Fruit fly (Drosophila melanogaster): Measurements from ENCODE around the gene cocoon.

Gene cocoon

DNA sequence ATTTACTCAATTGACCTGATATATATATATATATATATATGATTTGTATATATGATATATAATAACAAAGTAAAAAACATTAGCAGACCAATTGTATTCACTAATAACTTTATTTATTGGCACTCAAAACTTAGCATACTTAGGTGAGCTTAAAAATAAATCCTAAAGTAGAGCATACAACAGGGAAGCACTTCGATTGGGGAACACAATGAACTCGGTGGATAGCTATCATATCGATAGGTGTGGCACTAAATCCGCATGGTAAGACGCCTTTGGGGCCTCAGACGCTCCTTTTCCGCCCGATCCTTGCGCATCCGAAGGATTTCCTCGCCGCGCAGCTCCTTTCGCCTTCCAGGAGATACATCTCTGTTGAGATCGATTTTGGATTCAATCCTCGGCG lies 42.5 kb upstream of the cocoon start (continued):
- TF ChIP-seq unc-4 (GFP tag; IDR thresholded peaks at IDR 0.05; ENCODE audit: partially characterized antibody) (0 out of 2 replicates have a peak, but pooled peaks have one; percentile 36), BEAF-32 (GFP tag; optimal IDR thresholded peaks at IDR 0.05) (peak; percentile 66), pan (optimal IDR thresholded peaks at IDR 0.05) (no peak), pan (GFP tag; optimal IDR thresholded peaks at IDR 0.05 in 1 of 2, IDR thresholded peaks at IDR 0.05 in 1 of 2) (no peak), CG2199 (GFP tag; IDR thresholded peaks at IDR 0.05) (peak; percentile 14; the same call in 1 of the 3 replicates), stwl (tag; optimal IDR thresholded peaks at IDR 0.05) (no peak), pzg (GFP tag; optimal IDR thresholded peaks at IDR 0.05) (peak; percentile 13), sug (tag; optimal IDR thresholded peaks at IDR 0.05) (no peak), CG13287 (GFP tag; IDR thresholded peaks at IDR 0.05; ENCODE audit: partially characterized antibody) (peak; percentile 36; the same call in 1 of the 2 replicates), lola (GFP tag; optimal IDR thresholded peaks at IDR 0.05) (peak in 1 of 3 experiments; percentile 57), CG3995 (GFP tag; optimal IDR thresholded peaks at IDR 0.05) (peak; percentile 30), CG5180 (GFP tag; optimal IDR thresholded peaks at IDR 0.05) (no peak), CG14860 (GFP tag; IDR thresholded peaks at IDR 0.05; ENCODE audit: partially characterized antibody) (no peak), danr (GFP tag; IDR thresholded peaks at IDR 0.05) (no peak), scrt (GFP tag; optimal IDR thresholded peaks at IDR 0.05) (no peak), Rfx (GFP tag; IDR thresholded peaks at IDR 0.05) (0 out of 2 replicates have a peak, but pooled peaks have one; percentile 25), CG6254 (GFP tag; optimal IDR thresholded peaks at IDR 0.05) (no peak), Lpt (GFP tag; optimal IDR thresholded peaks at IDR 0.05) (no peak), Dp (GFP tag; optimal IDR thresholded peaks at IDR 0.05) (peak; percentile 12), caup (GFP tag; optimal IDR thresholded peaks at IDR 0.05; ENCODE audit: severe bottlenecking) (no peak), CG15073 (GFP tag; optimal IDR thresholded peaks at IDR 0.05) (no peak), CG10565 (GFP tag; optimal IDR thresholded peaks at IDR 0.05) (no peak), CG14014 (GFP tag; IDR thresholded peaks at IDR 0.05) (peak; percentile 27; the same call in 1 of the 2 replicates), CG15011 (GFP tag; optimal IDR thresholded peaks at IDR 0.05) (no peak), Ravus (GFP tag; IDR thresholded peaks at IDR 0.05) (no peak), Doc3 (GFP tag; IDR thresholded peaks at IDR 0.05; ENCODE audit: partially characterized antibody) (0 out of 3 replicates have a peak, but pooled peaks have one; percentile 36), CG4730 (GFP tag; IDR thresholded peaks at IDR 0.05) (no peak), pho (GFP tag; optimal IDR thresholded peaks at IDR 0.05) (no peak), CG17359 (tag; optimal IDR thresholded peaks at IDR 0.05) (no peak), fd3F (GFP tag; optimal IDR thresholded peaks at IDR 0.05) (no peak), hbn (GFP tag; IDR thresholded peaks at IDR 0.05; ENCODE audit: partially characterized antibody) (no peak), Jarid2 (GFP tag; optimal IDR thresholded peaks at IDR 0.05) (no peak), Med (GFP tag) (peak; percentile 54), CG1024 (GFP tag; IDR thresholded peaks at IDR 0.05) (no peak), bbx (GFP tag; IDR thresholded peaks at IDR 0.05; ENCODE audit: partially characterized antibody) (no peak), CG34224 (GFP tag; IDR thresholded peaks at IDR 0.05; ENCODE audit: partially characterized antibody) (peak; percentile 43; the same call in 2 of the 3 replicates), CG7987 (GFP tag; optimal IDR thresholded peaks at IDR 0.05) (no peak), CG31365 (tag; optimal IDR thresholded peaks at IDR 0.05) (no peak), Bgb (GFP tag; IDR thresholded peaks at IDR 0.05; ENCODE audit: partially characterized antibody) (peak; percentile 34), CG6813 (GFP tag; optimal IDR thresholded peaks at IDR 0.05) (no peak), MBD-R2 (GFP tag; IDR thresholded peaks at IDR 0.05) (peak; percentile 34; the same call in 1 of the 2 replicates)
